Worm (Caenorhabditis elegans) whole organism, L4 larva: Measurements from ENCODE around the gene K06H7.2.

Experiments used
- F26F4.8 ChIP-seq: fragments of 200-800 bp; sonication (Bioruptor generic); conservative IDR thresholded peaks from 2 replicates; pipeline ENCODE4 v1.3.6; 2022; ENCODE audit warnings: missing genetic modification characterization, missing compliant biosample characterization
- F37D6.2 ChIP-seq: sonication (generic microtip); optimal IDR thresholded peaks from 2 replicates; lab custom pipeline; 2016; ENCODE audit warnings: mild to moderate bottlenecking, missing genetic modification characterization, missing compliant biosample characterization
- F49E8.2 ChIP-seq: sonication (generic microtip); optimal IDR thresholded peaks from 2 replicates; lab custom pipeline; 2016; ENCODE audit warnings: missing compliant biosample characterization, mild to moderate bottlenecking, missing genetic modification characterization, borderline replicate concordance
- Y105C5A.15 ChIP-seq: fragments of 200-800 bp; sonication (Bioruptor generic); IDR thresholded peaks from 2 replicates; pipeline ENCODE4 v1.3.6; 2022; ENCODE audit warnings: missing genetic modification characterization, missing compliant biosample characterization
- ZK337.2 ChIP-seq: fragments of 200-800 bp; sonication (Bioruptor generic); IDR thresholded peaks from 2 replicates; pipeline ENCODE4 v1.3.6; 2022; ENCODE audit warnings: missing genetic modification reagents, missing genetic modification characterization, missing compliant biosample characterization
- aha-1 ChIP-seq: fragments of 150-350 bp; peaks from one replicate; lab custom pipeline; 2014; ENCODE audit warnings: missing biosample characterization, missing genetic modification characterization
- ama-1 ChIP-seq: fragments of 150-350 bp; optimal IDR thresholded peaks from 2 replicates; lab custom pipeline; 2014; ENCODE audit warnings: inconsistent platforms, mixed read lengths
- attf-4 ChIP-seq: sonication (generic microtip); optimal IDR thresholded peaks from 3 replicates; lab custom pipeline; 2017; ENCODE audit warnings: missing biosample characterization, missing genetic modification characterization
- ceh-28 ChIP-seq: fragments of 150-350 bp; optimal IDR thresholded peaks from 2 replicates; lab custom pipeline; 2014; ENCODE audit warnings: missing biosample characterization, missing genetic modification reagents, missing genetic modification characterization
- ceh-82 ChIP-seq: sonication (generic microtip); optimal IDR thresholded peaks from 2 replicates; lab custom pipeline; 2017; ENCODE audit warnings: missing biosample characterization, missing genetic modification characterization
- ces-1 ChIP-seq: fragments of 150-350 bp; sonication (generic microtip); optimal IDR thresholded peaks from 4 replicates; lab custom pipeline; 2014; ENCODE audit warnings: missing biosample characterization, missing genetic modification reagents, missing genetic modification characterization
- daf-12 ChIP-seq: fragments of 150-350 bp; optimal IDR thresholded peaks from 2 replicates; lab custom pipeline; 2014; ENCODE audit warnings: missing biosample characterization, missing genetic modification reagents, missing genetic modification characterization
- daf-16 ChIP-seq, 3 experiments: sonication (generic microtip); optimal IDR thresholded peaks; 2 replicates each; lab custom pipeline; 2016 to 2017; ENCODE audit warnings: missing genetic modification characterization in 3 of 3, missing genetic modification reagents in 3 of 3, mild to moderate bottlenecking in 2 of 3, missing compliant biosample characterization in 2 of 3, missing biosample characterization in 1 of 3, moderate library complexity in 1 of 3
- daf-8 ChIP-seq: fragments of 200-800 bp; sonication (Bioruptor generic); IDR thresholded peaks from 2 replicates; pipeline ENCODE4 v1.3.6; 2022; ENCODE audit warnings: missing genetic modification characterization, missing compliant biosample characterization
- dmd-8 ChIP-seq: fragments of 200-800 bp; sonication (Bioruptor generic); IDR thresholded peaks from 2 replicates; pipeline ENCODE4 v1.3.6; 2022; ENCODE audit warnings: missing genetic modification characterization, missing compliant biosample characterization
- dpl-1 ChIP-seq: fragments of 150-350 bp; optimal IDR thresholded peaks from 2 replicates; lab custom pipeline; 2014; ENCODE audit warnings: missing biosample characterization, missing genetic modification reagents, missing genetic modification characterization
- dve-1 ChIP-seq: sonication (generic microtip); optimal IDR thresholded peaks from 2 replicates; lab custom pipeline; 2017; ENCODE audit warnings: antibody characterized with exemption, mild to moderate bottlenecking, missing genetic modification characterization, missing compliant biosample characterization; ENCODE audit not compliant: insufficient read depth
- egl-27 ChIP-seq: sonication (generic microtip); optimal IDR thresholded peaks from 3 replicates; lab custom pipeline; 2017; ENCODE audit warnings: missing biosample characterization, missing genetic modification reagents, missing genetic modification characterization
- egl-43 ChIP-seq: fragments of 200-800 bp; sonication (Bioruptor generic); IDR thresholded peaks from 2 replicates; pipeline ENCODE4 v1.3.6; 2022; ENCODE audit warnings: missing genetic modification reagents, missing genetic modification characterization, missing compliant biosample characterization
- fos-1 ChIP-seq: fragments of 150-350 bp; optimal IDR thresholded peaks from 2 replicates; lab custom pipeline; 2014; ENCODE audit warnings: missing biosample characterization, missing genetic modification characterization
- jun-1 ChIP-seq: fragments of 150-350 bp; optimal IDR thresholded peaks from 2 replicates; lab custom pipeline; 2014; ENCODE audit warnings: missing biosample characterization, missing genetic modification reagents, missing genetic modification characterization
- lin-1 ChIP-seq: fragments of 200-800 bp; sonication (Bioruptor generic); IDR thresholded peaks from 2 replicates; pipeline ENCODE4 v1.3.6; 2022; ENCODE audit warnings: missing genetic modification reagents, missing genetic modification characterization, missing compliant biosample characterization
- lin-29 ChIP-seq: fragments of 200-800 bp; sonication (Bioruptor generic); IDR thresholded peaks from 2 replicates; pipeline ENCODE4 v1.3.6; 2022; ENCODE audit warnings: missing genetic modification reagents, missing genetic modification characterization, missing compliant biosample characterization
- lin-38 ChIP-seq: fragments of 200-800 bp; sonication (Bioruptor generic); IDR thresholded peaks from 2 replicates; pipeline ENCODE4 v1.3.6; 2022; ENCODE audit warnings: missing genetic modification reagents, missing genetic modification characterization, missing compliant biosample characterization
- nhr-10 ChIP-seq: fragments of 150-350 bp; optimal IDR thresholded peaks from 2 replicates; lab custom pipeline; 2014; ENCODE audit warnings: missing biosample characterization, missing genetic modification characterization
- nhr-25 ChIP-seq: sonication (generic microtip); optimal IDR thresholded peaks from 2 replicates; lab custom pipeline; 2017; ENCODE audit warnings: missing genetic modification characterization, mild to moderate bottlenecking, missing compliant biosample characterization, antibody characterized with exemption, moderate library complexity, borderline replicate concordance; ENCODE audit not compliant: insufficient read depth
- nhr-28 ChIP-seq: fragments of 150-350 bp; optimal IDR thresholded peaks from 2 replicates; lab custom pipeline; 2014; ENCODE audit warnings: missing biosample characterization, missing genetic modification characterization
- nhr-48 ChIP-seq: sonication (generic microtip); optimal IDR thresholded peaks from 2 replicates; lab custom pipeline; 2016; ENCODE audit warnings: mild to moderate bottlenecking, missing genetic modification characterization, missing compliant biosample characterization
- nhr-76 ChIP-seq: fragments of 150-350 bp; optimal IDR thresholded peaks from 2 replicates; lab custom pipeline; 2014; ENCODE audit warnings: missing biosample characterization, missing genetic modification characterization
- sdz-12 ChIP-seq: fragments of 200-800 bp; sonication (Bioruptor generic); optimal IDR thresholded peaks from 2 replicates; lab custom pipeline; 2018; ENCODE audit warnings: mild to moderate bottlenecking, missing genetic modification characterization, missing compliant biosample characterization
- skn-1 ChIP-seq: fragments of 150-350 bp; optimal IDR thresholded peaks from 2 replicates; lab custom pipeline; 2014; ENCODE audit warnings: missing biosample characterization, missing genetic modification characterization
- snpc-4 ChIP-seq: fragments of 150-350 bp; optimal IDR thresholded peaks from 2 replicates; lab custom pipeline; 2014; ENCODE audit warnings: missing biosample characterization, missing genetic modification characterization
- spr-3 ChIP-seq: fragments of 200-800 bp; sonication (Bioruptor generic); optimal IDR thresholded peaks from 2 replicates; lab custom pipeline; 2018; ENCODE audit warnings: mild to moderate bottlenecking, missing genetic modification characterization, missing compliant biosample characterization
- tag-97 ChIP-seq: fragments of 200-800 bp; sonication (Bioruptor generic); IDR thresholded peaks from 2 replicates; pipeline ENCODE4 v1.3.6; 2022; ENCODE audit warnings: missing genetic modification characterization, missing compliant biosample characterization
- tra-1 ChIP-seq: fragments of 200-800 bp; sonication (Bioruptor generic); IDR thresholded peaks from 2 replicates; pipeline ENCODE4 v1.3.6; 2022; ENCODE audit warnings: missing genetic modification reagents, missing genetic modification characterization, missing compliant biosample characterization
- unc-39 ChIP-seq: sonication (generic microtip); optimal IDR thresholded peaks from 2 replicates; lab custom pipeline; 2017; ENCODE audit warnings: missing biosample characterization, missing genetic modification characterization
- unc-62 ChIP-seq, 3 experiments: fragments of 150-350 bp in 1 of 3; sonication (generic microtip); optimal IDR thresholded peaks in 2 of 3; peaks in 1 of 3; 1 replicate in 1 of 3; 2 replicates in 2 of 3; lab custom pipeline; 2014 to 2017; ENCODE audit warnings: missing biosample characterization in 3 of 3, missing genetic modification characterization in 3 of 3, missing genetic modification reagents in 3 of 3, missing genotype in 1 of 3
- zfp-2 ChIP-seq: sonication (generic microtip); optimal IDR thresholded peaks from 2 replicates; lab custom pipeline; 2016; ENCODE audit warnings: mild to moderate bottlenecking, missing genetic modification characterization, missing compliant biosample characterization
- zip-2 ChIP-seq: fragments of 150-350 bp; optimal IDR thresholded peaks from 2 replicates; lab custom pipeline; 2014; ENCODE audit warnings: missing biosample characterization, missing genetic modification characterization

Gene K06H7.2

ce11 chrIII:8043784-8044183 is 49.6 kb upstream of the K06H7.2 start (continued):
- TF ChIP-seq lin-38 (GFP tag; lab: Robert Waterston, UW) = peak; percentile 96
- peak; percentile 99 for TF ChIP-seq sdz-12 (GFP tag; lab: Kevin White, UChicago)
- peak; percentile 92 for TF ChIP-seq jun-1 (tag; lab: Kevin White, UChicago)
- TF ChIP-seq egl-27 (tag; lab: Kevin White, UChicago) = no peak
- peak; percentile 85 for TF ChIP-seq ama-1 (lab: Kevin White, UChicago)
- TF ChIP-seq nhr-48 (tag; lab: Kevin White, UChicago) = peak; percentile 78
- no peak for TF ChIP-seq unc-39 (tag; lab: Kevin White, UChicago)
- TF ChIP-seq attf-4 (tag; lab: Kevin White, UChicago) = no peak

DNA sequence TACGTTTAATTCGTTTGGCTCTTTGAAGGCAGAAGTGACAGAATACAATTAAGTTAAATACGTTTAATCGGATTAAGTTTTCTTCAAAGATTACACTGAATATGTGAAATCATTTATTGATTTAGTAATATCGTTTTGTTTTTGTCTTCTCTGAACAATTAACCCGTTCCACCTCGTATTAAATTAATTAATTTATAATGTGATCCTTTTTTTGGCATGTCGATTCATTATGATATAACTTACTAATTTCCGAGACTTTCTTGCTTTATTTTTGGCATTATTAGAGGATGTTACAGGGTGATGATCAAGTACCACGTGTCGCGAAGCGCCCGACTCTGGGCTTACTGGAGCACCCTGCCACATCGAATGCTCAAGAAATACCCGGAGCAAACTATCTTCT is 49.2 kb upstream of the K06H7.2 start, which contains the start of gene K12H4.5:
Gene K12H4.5, plus strand, starts transcription at position 301 of the 400 bp plus-strand sequence.
- no peak for TF ChIP-seq tra-1 (GFP tag; lab: Robert Waterston, UW)
- TF ChIP-seq F37D6.2 (tag; lab: Kevin White, UChicago) = no peak
- no peak for TF ChIP-seq dve-1 (tag; lab: Kevin White, UChicago)
- TF ChIP-seq snpc-4 (tag; lab: Kevin White, UChicago) = no peak
- TF ChIP-seq nhr-48 (tag; lab: Kevin White, UChicago) = no peak
- TF ChIP-seq daf-12 = no peak
- TF ChIP-seq nhr-25 (tag; lab: Kevin White, UChicago) = no peak
- TF ChIP-seq zfp-2 (tag; lab: Kevin White, UChicago) = no peak
- no peak for TF ChIP-seq ces-1 (GFP tag; lab: Kevin White, UChicago)
- no peak for TF ChIP-seq daf-8
- no peak for TF ChIP-seq spr-3 (GFP tag; lab: Kevin White, UChicago)
- TF ChIP-seq zip-2 = no peak
- no peak for TF ChIP-seq F49E8.2 (tag; lab: Kevin White, UChicago)
- TF ChIP-seq dmd-8 = no peak
- TF ChIP-seq lin-1 (GFP tag; lab: Robert Waterston, UW) = no peak
- TF ChIP-seq ZK337.2 (GFP tag; lab: Robert Waterston, UW) = no peak
- TF ChIP-seq ceh-82 (tag; lab: Kevin White, UChicago) = no peak
- TF ChIP-seq skn-1 (tag; lab: Kevin White, UChicago) = no peak
- TF ChIP-seq tag-97 (GFP tag; lab: Robert Waterston, UW) = no peak
- TF ChIP-seq fos-1 (tag; lab: Kevin White, UChicago) = no peak

ce11 chrIII:8044717-8045116 is 48.7 kb upstream of the K06H7.2 start, which contains the start of gene spcs-3:
TSS of gene spcs-3 (plus strand) at chrIII:8045017.
- TF ChIP-seq aha-1 (tag; lab: Kevin White, UChicago) = peak; percentile 45
- no peak for TF ChIP-seq Y105C5A.15 (GFP tag; lab: Robert Waterston, UW)
- TF ChIP-seq nhr-48 (tag; lab: Kevin White, UChicago) = no peak
- no peak for TF ChIP-seq nhr-76
- no peak for TF ChIP-seq daf-16 (GFP tag; optimal IDR thresholded peaks at IDR 0.05; lab: Kevin White, UChicago)
- peak; percentile 18 for TF ChIP-seq daf-16 (tag; optimal IDR thresholded peaks at IDR 0.05; lab: Kevin White, UChicago)

DNA sequence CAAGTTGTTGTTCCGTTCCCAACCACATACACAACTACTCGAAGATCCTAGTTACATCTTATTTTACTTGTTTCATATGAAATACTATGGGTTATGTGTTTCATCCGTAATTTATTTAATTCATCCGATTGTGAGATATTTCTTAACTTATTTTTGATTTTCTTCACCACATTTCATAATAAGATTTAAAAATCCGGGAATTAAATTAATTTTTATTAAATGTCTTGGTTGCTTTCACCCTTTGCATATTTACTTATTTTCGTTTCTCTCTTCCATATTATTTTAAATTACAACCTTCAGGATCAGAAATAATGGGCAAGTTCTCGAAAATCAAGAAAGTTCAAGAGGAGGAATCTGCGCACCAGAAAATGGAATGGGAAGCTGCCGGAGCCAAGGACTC is 47.6 kb upstream of the K06H7.2 start, which contains the start of gene K12H4.3:
Gene K12H4.3, plus strand, starts transcription at position 301 of the 400 bp plus-strand sequence.
- no peak for TF ChIP-seq ceh-28 (tag; lab: Kevin White, UChicago)
- TF ChIP-seq nhr-10 (tag; lab: Kevin White, UChicago) = no peak
- 0 out of 2 replicates have a peak, but pooled peaks have one; percentile 20 for TF ChIP-seq lin-38 (GFP tag; lab: Robert Waterston, UW)
- no peak for TF ChIP-seq dpl-1 (GFP tag; lab: Kevin White, UChicago)
- no peak for TF ChIP-seq lin-29 (GFP tag; lab: Robert Waterston, UW)
- TF ChIP-seq unc-62 (GFP tag; optimal IDR thresholded peaks at IDR 0.05 in 1 of 2; lab: Kevin White, UChicago) = peak in 1 of 2 experiments; percentile 79
- TF ChIP-seq unc-62 (tag; optimal IDR thresholded peaks at IDR 0.05; lab: Kevin White, UChicago) = no peak
- no peak for TF ChIP-seq nhr-28 (tag; lab: Kevin White, UChicago)
- no peak for TF ChIP-seq egl-43 (GFP tag; lab: Robert Waterston, UW)
- TF ChIP-seq F26F4.8 = no peak
- TF ChIP-seq lin-1 (GFP tag; lab: Robert Waterston, UW) = 0 out of 2 replicates have a peak, but pooled peaks have one; percentile 8
